Worm (Caenorhabditis elegans) whole organism, L1 larva: Measurements from ENCODE around the gene unc-23.

Experiments
- aly-2 ChIP-seq: fragments of 150-350 bp; optimal IDR thresholded peaks from 2 replicates; lab custom pipeline; 2014; ENCODE audit warnings: missing biosample characterization, missing genetic modification characterization
- ama-1 ChIP-seq: fragments of 150-350 bp; optimal IDR thresholded peaks from 2 replicates; lab custom pipeline; 2014
- blmp-1 ChIP-seq: fragments of 150-350 bp; optimal IDR thresholded peaks from 2 replicates; lab custom pipeline; 2014; ENCODE audit warnings: missing biosample characterization, missing genetic modification characterization
- ceh-82 ChIP-seq, 3 experiments: fragments of 150-350 bp in 1 of 3; sonication (generic microtip) in 2 of 3; optimal IDR thresholded peaks; 2 replicates each; lab custom pipeline; 2014 to 2017; ENCODE audit warnings: missing biosample characterization in 3 of 3, missing genetic modification characterization in 3 of 3
- elt-3 ChIP-seq, 6 experiments: fragments of 150-350 bp in 1 of 6; sonication (generic microtip); optimal IDR thresholded peaks; 2 replicates each; lab custom pipeline; 2017 to 2018; ENCODE audit warnings: missing biosample characterization in 6 of 6, missing genetic modification characterization in 6 of 6, inconsistent platforms in 1 of 6
- fkh-10 ChIP-seq: sonication (generic microtip); optimal IDR thresholded peaks from 2 replicates; lab custom pipeline; 2017; ENCODE audit warnings: missing biosample characterization, missing genetic modification reagents, missing genetic modification characterization
- lin-13 ChIP-seq: fragments of 150-350 bp; optimal IDR thresholded peaks from 2 replicates; lab custom pipeline; 2014; ENCODE audit warnings: missing biosample characterization, missing genetic modification reagents, missing genetic modification characterization
- lin-15B ChIP-seq: fragments of 150-350 bp; sonication (generic microtip); optimal IDR thresholded peaks from 3 replicates; lab custom pipeline; 2014; ENCODE audit warnings: missing biosample characterization, missing genetic modification characterization
- lir-3 ChIP-seq: sonication (generic microtip); optimal IDR thresholded peaks from 2 replicates; lab custom pipeline; 2016; ENCODE audit warnings: mild to moderate bottlenecking, missing genetic modification characterization, moderate library complexity, missing compliant biosample characterization; ENCODE audit not compliant: poor library complexity
- mdl-1 ChIP-seq, 2 experiments: fragments of 150-350 bp; optimal IDR thresholded peaks; 2 replicates each; lab custom pipeline; 2014 to 2017; ENCODE audit warnings: missing biosample characterization in 2 of 2, missing genetic modification characterization in 2 of 2, inconsistent platforms in 1 of 2
- tbx-2 ChIP-seq: sonication (generic microtip); optimal IDR thresholded peaks from 2 replicates; lab custom pipeline; 2016; ENCODE audit warnings: missing genetic modification characterization, missing compliant biosample characterization
- vab-15 ChIP-seq: sonication (generic microtip); optimal IDR thresholded peaks from 2 replicates; lab custom pipeline; 2017; ENCODE audit warnings: missing genotype, mild to moderate bottlenecking, missing genetic modification characterization, missing compliant biosample characterization
- zag-1 ChIP-seq: fragments of 150-350 bp; optimal IDR thresholded peaks from 2 replicates; lab custom pipeline; 2014; ENCODE audit warnings: missing biosample characterization, missing genetic modification characterization

DNA sequence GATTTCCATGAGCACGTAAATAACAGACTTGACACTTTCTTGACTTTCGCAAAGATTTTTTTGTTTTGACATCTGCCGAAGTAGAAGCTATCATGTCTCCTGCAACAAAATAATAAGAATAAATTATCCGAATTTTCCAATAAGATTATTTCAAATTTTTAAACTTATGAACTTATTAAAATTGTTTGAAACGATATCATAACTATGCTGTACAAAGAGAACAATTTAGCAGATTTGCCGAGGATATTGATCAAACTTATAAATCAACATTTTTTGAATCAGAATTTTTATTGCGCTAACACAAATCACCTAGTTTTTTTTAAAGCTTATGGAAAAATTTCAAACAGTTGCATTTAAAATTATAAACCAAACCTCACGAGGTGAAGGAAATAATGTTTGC lies 36.1 kb downstream of the unc-23 start, which contains the start of gene nhr-195:
- no peak for TF ChIP-seq mdl-1 (tag; optimal IDR thresholded peaks at IDR 0.05; lab: Kevin White, UChicago)
- TF ChIP-seq tbx-2 (tag; lab: Kevin White, UChicago), result no peak
- TF ChIP-seq blmp-1 (tag; lab: Kevin White, UChicago), result no peak
- TF ChIP-seq zag-1 (tag; lab: Kevin White, UChicago), result no peak
- no peak for TF ChIP-seq lir-3 (tag; lab: Kevin White, UChicago)
- TF ChIP-seq ama-1 (lab: Kevin White, UChicago), result no peak
- TF ChIP-seq aly-2 (tag; lab: Kevin White, UChicago), result no peak
- TF ChIP-seq lin-15B, result no peak
- no peak for TF ChIP-seq vab-15 (tag; lab: Kevin White, UChicago)
- no peak for TF ChIP-seq fkh-10 (GFP tag; lab: Kevin White, UChicago)
- no peak for TF ChIP-seq elt-3 (tag; optimal IDR thresholded peaks at IDR 0.05; lab: Kevin White, UChicago)
- TF ChIP-seq lin-13, result no peak
- TF ChIP-seq ceh-82 (tag; optimal IDR thresholded peaks at IDR 0.05; lab: Kevin White, UChicago), result no peak
